Fruit fly (Drosophila melanogaster) whole organism, prepupa: ENCODE data around the gene dj-1beta.
A peak's percentile ranks its signal among the peaks of the same experiment; 100 is the strongest.

Experiments used
- Blimp-1 ChIP-seq: fragments of 200-800 bp; sonication (Bioruptor generic); optimal IDR thresholded peaks from 3 replicates; lab custom pipeline; 2017; ENCODE audit warnings: missing biosample characterization, missing genetic modification characterization, mild to moderate bottlenecking, moderate library complexity, missing genetic modification reagents
- CG10631 ChIP-seq: fragments of 200-800 bp; sonication (Bioruptor generic); optimal IDR thresholded peaks from 2 replicates; lab custom pipeline; 2016; ENCODE audit warnings: missing biosample characterization, missing genetic modification characterization
- CG10669 ChIP-seq: fragments of 200-800 bp; sonication (Bioruptor generic); optimal IDR thresholded peaks from 3 replicates; lab custom pipeline; 2018; ENCODE audit warnings: missing biosample characterization, mild to moderate bottlenecking, missing genetic modification characterization, moderate library complexity
- CG11294 ChIP-seq: fragments of 200-800 bp; sonication (Bioruptor generic); IDR thresholded peaks from 2 replicates; pipeline ENCODE4 v1.3.6; 2022; ENCODE audit warnings: missing biosample characterization, missing genetic modification characterization
- CG16779 ChIP-seq: fragments of 200-800 bp; sonication (Bioruptor generic); optimal IDR thresholded peaks from 3 replicates; lab custom pipeline; 2017; ENCODE audit warnings: missing biosample characterization, mild to moderate bottlenecking, missing genetic modification characterization
- CG3032 ChIP-seq: fragments of 200-800 bp; optimal IDR thresholded peaks from 2 replicates; lab custom pipeline; 2019; ENCODE audit warnings: missing biosample characterization, mild to moderate bottlenecking, missing genetic modification characterization, moderate library complexity
- CG31627 ChIP-seq: fragments of 200-800 bp; sonication (Bioruptor generic); optimal IDR thresholded peaks from 3 replicates; lab custom pipeline; 2016; ENCODE audit warnings: missing biosample characterization, missing genetic modification characterization
- CG34406 ChIP-seq: fragments of 200-800 bp; sonication (Bioruptor generic); optimal IDR thresholded peaks from 3 replicates; lab custom pipeline; 2016; ENCODE audit warnings: missing biosample characterization, missing genetic modification characterization
- CG3919 ChIP-seq: fragments of 200-800 bp; sonication (Bioruptor generic); optimal IDR thresholded peaks from 3 replicates; lab custom pipeline; 2016; ENCODE audit warnings: missing biosample characterization, missing genetic modification characterization
- CG4318 ChIP-seq: fragments of 200-800 bp; sonication (Bioruptor generic); optimal IDR thresholded peaks from 3 replicates; lab custom pipeline; 2017; ENCODE audit warnings: missing biosample characterization, mild to moderate bottlenecking, missing genetic modification characterization
- CG6163 ChIP-seq: fragments of 200-800 bp; sonication (Bioruptor generic); IDR thresholded peaks from 3 replicates; pipeline ENCODE4 v1.3.6; 2022; ENCODE audit warnings: missing biosample characterization, missing genetic modification characterization
- CG6276 ChIP-seq: fragments of 200-800 bp; sonication (Bioruptor generic); optimal IDR thresholded peaks from 2 replicates; lab custom pipeline; 2017; ENCODE audit warnings: missing biosample characterization, mild to moderate bottlenecking, missing genetic modification characterization
- CG6792 ChIP-seq: fragments of 200-800 bp; sonication (Bioruptor generic); optimal IDR thresholded peaks from 3 replicates; lab custom pipeline; 2016; ENCODE audit warnings: missing biosample characterization, missing genetic modification characterization
- CG6854 ChIP-seq: fragments of 200-800 bp; sonication (Bioruptor generic); optimal IDR thresholded peaks from 2 replicates; lab custom pipeline; 2017; ENCODE audit warnings: missing biosample characterization, mild to moderate bottlenecking, missing genetic modification characterization
- CG7368 ChIP-seq: fragments of 200-800 bp; sonication (Bioruptor generic); optimal IDR thresholded peaks from 3 replicates; lab custom pipeline; 2016; ENCODE audit warnings: missing biosample characterization, missing genetic modification characterization
- CG8119 ChIP-seq: fragments of 200-800 bp; sonication (Bioruptor generic); IDR thresholded peaks from 3 replicates; pipeline ENCODE4 v1.3.6; 2022; ENCODE audit warnings: missing biosample characterization, missing genetic modification characterization
- CG9139 ChIP-seq: fragments of 200-800 bp; sonication (Bioruptor generic); optimal IDR thresholded peaks from 3 replicates; lab custom pipeline; 2017; ENCODE audit warnings: missing biosample characterization, mild to moderate bottlenecking, missing genetic modification characterization
- Eip75B ChIP-seq: fragments of 200-800 bp; sonication (Bioruptor generic); optimal IDR thresholded peaks from 3 replicates; lab custom pipeline; 2016; ENCODE audit warnings: missing biosample characterization, missing genetic modification characterization
- Eip78C ChIP-seq: fragments of 200-800 bp; sonication (Bioruptor generic); peaks from one replicate; lab custom pipeline; 2016; ENCODE audit warnings: missing biosample characterization, missing genetic modification characterization
- Eip93F ChIP-seq: fragments of 200-800 bp; sonication (Bioruptor generic); optimal IDR thresholded peaks from 2 replicates; lab custom pipeline; 2016; ENCODE audit warnings: missing biosample characterization, mild to moderate bottlenecking, missing genetic modification characterization
- Ets21C ChIP-seq: fragments of 200-800 bp; sonication (Bioruptor generic); optimal IDR thresholded peaks from 3 replicates; lab custom pipeline; 2016; ENCODE audit warnings: missing biosample characterization, missing genetic modification characterization
- Ets96B ChIP-seq: fragments of 200-800 bp; optimal IDR thresholded peaks from 2 replicates; lab custom pipeline; 2019; ENCODE audit warnings: missing biosample characterization, mild to moderate bottlenecking, missing genetic modification characterization, moderate library complexity
- Gug ChIP-seq: fragments of 200-800 bp; sonication (Bioruptor generic); IDR thresholded peaks from 2 replicates; pipeline ENCODE4 v1.3.6; 2022; ENCODE audit warnings: missing biosample characterization, missing genetic modification characterization
- Hr38 ChIP-seq: sonication (Bioruptor generic); optimal IDR thresholded peaks from 2 replicates; lab custom pipeline; 2016; ENCODE audit warnings: missing biosample characterization, missing genetic modification characterization
- Hr39 ChIP-seq: fragments of 200-800 bp; sonication (Bioruptor generic); optimal IDR thresholded peaks from 2 replicates; lab custom pipeline; 2016; ENCODE audit warnings: missing biosample characterization, missing genetic modification characterization
- Hr4 ChIP-seq: fragments of 200-800 bp; sonication (Bioruptor generic); optimal IDR thresholded peaks from 3 replicates; lab custom pipeline; 2016; ENCODE audit warnings: missing biosample characterization, missing genetic modification characterization
- Lpt ChIP-seq: fragments of 200-800 bp; sonication (Bioruptor generic); optimal IDR thresholded peaks from 3 replicates; lab custom pipeline; 2016; ENCODE audit warnings: missing biosample characterization, missing genetic modification characterization
- Sox102F ChIP-seq: fragments of 200-800 bp; sonication (Bioruptor generic); optimal IDR thresholded peaks from 2 replicates; lab custom pipeline; 2016; ENCODE audit warnings: missing biosample characterization, mild to moderate bottlenecking, missing genetic modification characterization
- acj6 ChIP-seq: fragments of 200-800 bp; sonication (Bioruptor generic); optimal IDR thresholded peaks from 3 replicates; lab custom pipeline; 2016; ENCODE audit warnings: missing biosample characterization, missing genetic modification characterization
- cyc ChIP-seq: fragments of 200-800 bp; sonication (Bioruptor generic); optimal IDR thresholded peaks from 3 replicates; lab custom pipeline; 2016; ENCODE audit warnings: missing biosample characterization, missing genetic modification characterization
- dac ChIP-seq: fragments of 200-800 bp; sonication (Bioruptor generic); optimal IDR thresholded peaks from 2 replicates; lab custom pipeline; 2017; ENCODE audit warnings: missing biosample characterization, mild to moderate bottlenecking, missing genetic modification characterization
- dsx ChIP-seq: fragments of 200-800 bp; optimal IDR thresholded peaks from 3 replicates; lab custom pipeline; 2019; ENCODE audit warnings: missing biosample characterization, mild to moderate bottlenecking, missing genetic modification characterization, moderate library complexity; ENCODE audit not compliant: poor library complexity, severe bottlenecking
- eg ChIP-seq: fragments of 200-800 bp; sonication (Bioruptor generic); IDR thresholded peaks from 3 replicates; pipeline ENCODE4 v1.3.6; 2022; ENCODE audit warnings: missing biosample characterization, missing genetic modification characterization
- esn ChIP-seq: fragments of 200-800 bp; sonication (Bioruptor generic); optimal IDR thresholded peaks from 2 replicates; lab custom pipeline; 2016; ENCODE audit warnings: missing biosample characterization, mild to moderate bottlenecking, missing genetic modification characterization, moderate library complexity
- fd59A ChIP-seq: fragments of 200-800 bp; sonication (Bioruptor generic); optimal IDR thresholded peaks from 2 replicates; lab custom pipeline; 2017; ENCODE audit warnings: missing biosample characterization, mild to moderate bottlenecking, missing genetic modification characterization, missing genetic modification reagents
- fd85E ChIP-seq: fragments of 200-800 bp; sonication (Bioruptor generic); optimal IDR thresholded peaks from 3 replicates; lab custom pipeline; 2016; ENCODE audit warnings: missing biosample characterization, missing genetic modification characterization
- fkh ChIP-seq: fragments of 200-800 bp; sonication (Bioruptor generic); optimal IDR thresholded peaks from 3 replicates; lab custom pipeline; 2017; ENCODE audit warnings: missing biosample characterization, mild to moderate bottlenecking, missing genetic modification characterization, moderate library complexity
- lz ChIP-seq: fragments of 200-800 bp; sonication (Bioruptor generic); optimal IDR thresholded peaks from 3 replicates; lab custom pipeline; 2016; ENCODE audit warnings: missing biosample characterization, missing genetic modification characterization
- net ChIP-seq: fragments of 200-800 bp; sonication (Bioruptor generic); optimal IDR thresholded peaks from 3 replicates; lab custom pipeline; 2016; ENCODE audit warnings: missing biosample characterization, missing genetic modification characterization
- pdm3 ChIP-seq: fragments of 200-800 bp; sonication (Bioruptor generic); optimal IDR thresholded peaks from 3 replicates; lab custom pipeline; 2016; ENCODE audit warnings: missing biosample characterization, missing genetic modification characterization
- spab ChIP-seq: fragments of 200-800 bp; sonication (Bioruptor generic); optimal IDR thresholded peaks from 2 replicates; lab custom pipeline; 2017; ENCODE audit warnings: missing biosample characterization, mild to moderate bottlenecking, missing genetic modification characterization, missing genetic modification reagents
- ss ChIP-seq, 2 experiments: fragments of 200-800 bp; sonication (Bioruptor generic); optimal IDR thresholded peaks; 2 replicates in 1 of 2; 3 replicates in 1 of 2; lab custom pipeline; 2017 to 2018; ENCODE audit warnings: mild to moderate bottlenecking in 2 of 2, missing biosample characterization in 2 of 2, missing genetic modification characterization in 2 of 2, moderate library complexity in 1 of 2
- svp ChIP-seq: fragments of 200-800 bp; sonication (Bioruptor generic); peaks from one replicate; lab custom pipeline; 2016; ENCODE audit warnings: missing biosample characterization, missing genetic modification characterization
- topi ChIP-seq: fragments of 200-800 bp; sonication (Bioruptor generic); optimal IDR thresholded peaks from 3 replicates; lab custom pipeline; 2016; ENCODE audit warnings: missing biosample characterization, missing genetic modification characterization

dj-1beta gene

DNA sequence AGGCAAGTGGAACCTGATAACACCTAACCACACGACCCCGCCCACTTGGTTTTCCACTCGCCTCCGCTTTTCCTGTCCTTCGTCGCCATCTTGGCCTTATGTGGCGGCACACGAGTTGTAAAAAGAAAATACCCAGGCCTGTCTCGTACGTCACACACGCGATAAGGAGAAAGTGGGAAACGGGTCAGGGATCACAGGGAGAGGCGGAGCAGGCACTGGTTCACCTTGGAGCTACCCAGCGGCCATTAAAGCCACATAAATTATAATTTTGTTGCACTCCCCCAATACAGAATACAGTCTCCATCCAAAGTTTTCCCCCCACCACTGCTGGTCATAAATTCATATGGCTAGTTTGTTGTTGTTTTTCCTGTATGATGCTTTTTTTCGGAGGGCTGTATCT, 31.0 kb upstream of the dj-1beta start:
- TF ChIP-seq svp (GFP tag; lab: Kevin White, UChicago) (peak; percentile 90), Blimp-1 (GFP tag; lab: Kevin White, UChicago) (no peak)

DNA sequence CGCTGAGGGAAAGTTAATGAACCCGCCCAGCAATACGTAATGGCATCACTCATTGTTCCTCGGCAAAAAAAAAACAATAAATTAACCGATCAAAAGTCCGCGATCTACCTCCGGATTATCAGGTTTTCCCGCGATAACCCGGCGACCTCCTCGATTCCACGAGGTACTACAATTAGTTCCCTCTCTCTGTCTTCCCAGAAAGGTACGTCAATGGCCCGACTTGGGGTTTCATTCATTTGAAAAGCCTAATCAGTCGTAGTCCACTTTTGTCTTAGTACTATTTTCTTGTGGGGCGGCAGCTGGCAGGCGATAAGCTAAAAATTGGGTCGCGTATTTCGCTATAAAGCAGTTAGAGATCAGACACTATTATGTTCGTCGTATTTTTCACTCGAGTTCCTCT, 27.7 kb upstream of the dj-1beta start:
- peak; percentile 97 for TF ChIP-seq svp (GFP tag; lab: Kevin White, UChicago)
- no peak for TF ChIP-seq Eip78C (GFP tag; lab: Kevin White, UChicago)

DNA sequence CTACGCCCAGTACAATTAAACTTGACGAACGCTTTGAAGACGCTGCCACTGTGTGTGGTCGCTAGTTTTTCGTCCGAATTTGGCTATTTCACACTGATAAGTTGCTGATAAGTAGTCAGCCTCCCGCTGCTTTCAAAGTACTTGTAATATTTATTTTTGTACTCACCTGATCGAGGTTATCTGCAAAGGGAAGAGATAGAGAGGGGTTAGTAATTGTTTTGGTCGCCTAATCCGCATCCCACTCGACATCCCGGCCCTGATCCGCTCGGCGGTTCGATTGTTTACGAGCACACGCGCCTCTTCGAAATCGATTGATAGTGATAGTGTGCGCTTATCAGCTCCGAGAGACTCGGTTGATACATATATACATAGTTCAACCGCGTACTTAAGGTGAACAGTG, 26.5 kb upstream of the dj-1beta start:
- TF ChIP-seq ss (GFP tag; optimal IDR thresholded peaks at IDR 0.05; lab: Kevin White, UChicago) (no peak), fd59A (GFP tag; lab: Kevin White, UChicago) (no peak), CG31627 (GFP tag; lab: Kevin White, UChicago) (no peak), CG6792 (GFP tag; lab: Kevin White, UChicago) (no peak), net (no peak), Eip93F (GFP tag; lab: Kevin White, UChicago) (no peak), Eip75B (no peak), lz (no peak), CG16779 (tag; lab: Kevin White, UChicago) (no peak), CG6854 (no peak), CG10669 (no peak), topi (GFP tag; lab: Kevin White, UChicago) (no peak), acj6 (GFP tag; lab: Kevin White, UChicago) (no peak), Gug (GFP tag; lab: Robert Waterston, UW) (no peak), CG6276 (no peak), Hr4 (no peak), CG3032 (tag; lab: Kevin White, UChicago) (no peak)

DNA sequence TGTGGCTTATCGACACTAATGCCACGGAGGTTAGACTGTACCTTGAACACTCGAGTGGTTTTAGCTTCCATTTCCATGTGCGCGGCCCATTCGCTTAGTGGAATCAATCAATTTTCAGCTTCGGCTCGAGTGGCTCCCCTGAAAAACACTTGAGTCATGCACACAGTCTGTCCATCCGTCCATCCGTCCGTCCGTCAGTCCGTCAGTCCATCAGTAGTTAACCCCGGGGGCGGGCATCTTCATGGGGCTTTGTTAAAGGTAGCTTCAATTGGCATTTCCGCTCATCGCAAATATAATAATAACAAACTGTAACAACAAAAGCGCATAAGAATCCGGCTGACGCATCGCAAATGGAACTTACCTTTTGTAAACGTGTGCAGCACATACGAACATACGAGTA, 25.8 kb upstream of the dj-1beta start:
- TF ChIP-seq acj6 (GFP tag; lab: Kevin White, UChicago) (no peak), fkh (GFP tag; lab: Kevin White, UChicago) (no peak), fd59A (GFP tag; lab: Kevin White, UChicago) (no peak), spab (GFP tag; lab: Kevin White, UChicago) (no peak), Eip75B (no peak), Hr38 (no peak), esn (no peak), CG6854 (no peak), Eip93F (GFP tag; lab: Kevin White, UChicago) (no peak), CG10631 (GFP tag; lab: Kevin White, UChicago) (no peak), CG3919 (GFP tag; lab: Kevin White, UChicago) (no peak), CG11294 (GFP tag; lab: Robert Waterston, UW) (no peak), CG4318 (GFP tag; lab: Kevin White, UChicago) (no peak), CG8119 (no peak), Ets96B (no peak)

DNA sequence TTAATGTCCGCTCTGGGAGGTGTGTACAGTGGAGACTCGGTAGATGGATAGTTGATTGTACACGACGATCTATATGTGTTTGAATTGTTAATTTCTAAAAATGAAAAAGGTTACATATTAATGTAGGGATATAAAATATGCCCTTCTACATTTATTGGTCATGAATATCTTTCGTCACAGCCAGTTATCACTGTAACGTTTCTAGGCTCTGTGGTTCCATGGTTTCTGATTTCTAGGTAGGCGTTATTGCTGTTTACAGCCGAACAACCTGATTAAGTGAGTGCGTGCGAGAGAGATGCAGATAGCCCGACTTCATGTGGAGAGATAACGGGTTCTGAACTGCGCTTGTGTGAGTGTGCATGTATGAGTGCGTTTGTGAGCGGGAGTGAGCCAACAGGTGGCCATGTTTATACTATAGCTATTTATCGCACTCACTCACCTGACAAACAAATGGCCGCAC, 25.2 kb upstream of the dj-1beta start:
- peak; percentile 94 for TF ChIP-seq CG3032 (tag; lab: Kevin White, UChicago)
- peak; percentile 92 for TF ChIP-seq CG9139 (GFP tag; lab: Kevin White, UChicago)
- peak; percentile 81 for TF ChIP-seq CG16779 (tag; lab: Kevin White, UChicago)
- TF ChIP-seq CG31627 (GFP tag; lab: Kevin White, UChicago) = peak; percentile 87
- TF ChIP-seq dsx = peak; percentile 93
- peak; percentile 83 for TF ChIP-seq CG7368 (GFP tag; lab: Kevin White, UChicago)
- TF ChIP-seq esn = peak; percentile 89
- peak; percentile 84 for TF ChIP-seq CG34406 (GFP tag; lab: Kevin White, UChicago)
- TF ChIP-seq Lpt = peak; percentile 91
- TF ChIP-seq pdm3 (GFP tag; lab: Kevin White, UChicago) = peak; percentile 94
- peak; percentile 80 for TF ChIP-seq dac
- peak; percentile 94 for TF ChIP-seq CG10669
- peak; percentile 93 for TF ChIP-seq acj6 (GFP tag; lab: Kevin White, UChicago)
- peak; percentile 36 for TF ChIP-seq CG6854
- TF ChIP-seq CG6163 = peak; percentile 97
- TF ChIP-seq fkh (GFP tag; lab: Kevin White, UChicago) = peak; percentile 96
- peak; percentile 82 for TF ChIP-seq Sox102F (GFP tag; lab: Kevin White, UChicago)
- peak; percentile 75 for TF ChIP-seq fd85E
- peak; percentile 91 for TF ChIP-seq spab (GFP tag; lab: Kevin White, UChicago)
- peak; percentile 90 for TF ChIP-seq Hr39 (GFP tag; lab: Kevin White, UChicago)
- TF ChIP-seq eg (GFP tag; lab: Robert Waterston, UW) = peak; percentile 97
- TF ChIP-seq cyc (GFP tag; lab: Kevin White, UChicago) = peak; percentile 91
- TF ChIP-seq Gug (GFP tag; lab: Robert Waterston, UW) = peak; percentile 96
- peak; percentile 86 for TF ChIP-seq topi (GFP tag; lab: Kevin White, UChicago)
- TF ChIP-seq Ets21C = peak; percentile 74
